Worm (Caenorhabditis elegans): Measurements from ENCODE around the gene atp-5.

DNA sequence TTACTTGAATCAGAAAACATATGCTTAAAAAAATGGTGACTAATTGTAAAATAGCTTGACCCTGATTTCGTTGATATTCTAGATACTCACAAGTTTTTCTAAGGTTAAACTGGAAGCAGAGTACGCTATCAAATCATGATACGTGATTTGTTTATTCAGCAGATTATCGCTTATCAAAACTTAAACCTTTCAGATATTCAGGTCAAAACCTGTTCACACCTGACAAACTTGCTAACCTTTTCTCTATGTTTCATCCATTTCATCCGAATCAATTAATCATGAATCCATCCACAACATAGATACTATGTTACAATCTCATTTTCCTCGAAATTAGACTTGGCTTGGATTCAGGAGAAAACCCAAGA, 24.1 kb upstream of the atp-5 start:
- TF ChIP-seq ztf-29 (GFP tag; IDR thresholded peaks at IDR 0.05) (no peak), T22C8.4 (GFP tag; IDR thresholded peaks at IDR 0.05) (no peak), ztf-23 (GFP tag; IDR thresholded peaks at IDR 0.05) (no peak)

Measured in whole organism, midembryonic.